Worm (Caenorhabditis elegans) whole organism, L4 larva: ENCODE results near the gene C05E4.15.
A peak's percentile ranks its signal among the peaks of the same experiment; 100 is the strongest.

Experiments
- D1046.2 ChIP-seq: fragments of 200-800 bp; sonication (Bioruptor generic); IDR thresholded peaks from 2 replicates; pipeline ENCODE4 v1.3.6; 2022; ENCODE audit warnings: missing genetic modification characterization, missing compliant biosample characterization
- F44E2.7 ChIP-seq: fragments of 200-800 bp; sonication (Bioruptor generic); IDR thresholded peaks from 2 replicates; pipeline ENCODE4 v2.1.2; 2022; ENCODE audit warnings: missing genetic modification characterization, missing compliant biosample characterization
- F49E8.2 ChIP-seq: sonication (generic microtip); optimal IDR thresholded peaks from 2 replicates; lab custom pipeline; 2016; ENCODE audit warnings: missing compliant biosample characterization, mild to moderate bottlenecking, missing genetic modification characterization, borderline replicate concordance
- Y48G9A.11 ChIP-seq: fragments of 200-800 bp; sonication (Bioruptor generic); IDR thresholded peaks from 2 replicates; pipeline ENCODE4 v1.3.6; 2022; ENCODE audit warnings: missing genetic modification reagents, missing genetic modification characterization, missing compliant biosample characterization
- Y5F2A.4 ChIP-seq: fragments of 200-800 bp; sonication (Bioruptor generic); optimal IDR thresholded peaks from 2 replicates; lab custom pipeline; 2018; ENCODE audit warnings: mild to moderate bottlenecking, missing genetic modification characterization, missing compliant biosample characterization
- Y75B8A.6 ChIP-seq: fragments of 200-800 bp; sonication (Bioruptor generic); IDR thresholded peaks from 2 replicates; pipeline ENCODE4 v1.3.6; 2022; ENCODE audit warnings: missing genetic modification reagents, missing genetic modification characterization, missing compliant biosample characterization
- ZK337.2 ChIP-seq: fragments of 200-800 bp; sonication (Bioruptor generic); IDR thresholded peaks from 2 replicates; pipeline ENCODE4 v1.3.6; 2022; ENCODE audit warnings: missing genetic modification reagents, missing genetic modification characterization, missing compliant biosample characterization
- aha-1 ChIP-seq: fragments of 150-350 bp; peaks from one replicate; lab custom pipeline; 2014; ENCODE audit warnings: missing biosample characterization, missing genetic modification characterization
- aly-2 ChIP-seq: sonication (generic microtip); optimal IDR thresholded peaks from 2 replicates; lab custom pipeline; 2018; ENCODE audit warnings: missing biosample characterization, missing genetic modification characterization
- ama-1 ChIP-seq: fragments of 150-350 bp; optimal IDR thresholded peaks from 2 replicates; lab custom pipeline; 2014; ENCODE audit warnings: inconsistent platforms, mixed read lengths
- ceh-20 ChIP-seq: fragments of 200-800 bp; sonication (Bioruptor generic); IDR thresholded peaks from 2 replicates; pipeline ENCODE4 v1.3.6; 2022; ENCODE audit warnings: missing genetic modification reagents, missing genetic modification characterization, missing compliant biosample characterization
- ceh-44 ChIP-seq: fragments of 200-800 bp; sonication (Bioruptor generic); IDR thresholded peaks from 2 replicates; pipeline ENCODE4 v1.3.6; 2022; ENCODE audit warnings: missing genetic modification reagents, missing genetic modification characterization, missing compliant biosample characterization
- ceh-62 ChIP-seq: sonication (generic microtip); optimal IDR thresholded peaks from 2 replicates; lab custom pipeline; 2017; ENCODE audit warnings: missing biosample characterization, missing genetic modification characterization
- ces-1 ChIP-seq: fragments of 150-350 bp; sonication (generic microtip); optimal IDR thresholded peaks from 4 replicates; lab custom pipeline; 2014; ENCODE audit warnings: missing biosample characterization, missing genetic modification reagents, missing genetic modification characterization
- ctbp-1 ChIP-seq: fragments of 200-800 bp; sonication (Bioruptor generic); IDR thresholded peaks from 2 replicates; pipeline ENCODE4 v1.3.6; 2022; ENCODE audit warnings: missing genetic modification reagents, missing genetic modification characterization, missing compliant biosample characterization
- daf-12 ChIP-seq: fragments of 150-350 bp; optimal IDR thresholded peaks from 2 replicates; lab custom pipeline; 2014; ENCODE audit warnings: missing biosample characterization, missing genetic modification reagents, missing genetic modification characterization
- daf-19 ChIP-seq: fragments of 200-800 bp; sonication (Bioruptor generic); conservative IDR thresholded peaks from 2 replicates; pipeline ENCODE4 v1.3.6; 2022; ENCODE audit warnings: missing genetic modification characterization, missing compliant biosample characterization
- daf-8 ChIP-seq: fragments of 200-800 bp; sonication (Bioruptor generic); IDR thresholded peaks from 2 replicates; pipeline ENCODE4 v1.3.6; 2022; ENCODE audit warnings: missing genetic modification characterization, missing compliant biosample characterization
- dmd-6 ChIP-seq: fragments of 200-800 bp; sonication (Bioruptor generic); IDR thresholded peaks from 2 replicates; pipeline ENCODE4 v1.3.6; 2022; ENCODE audit warnings: missing genetic modification reagents, missing genetic modification characterization, missing compliant biosample characterization
- dve-1 ChIP-seq: sonication (generic microtip); optimal IDR thresholded peaks from 2 replicates; lab custom pipeline; 2017; ENCODE audit warnings: antibody characterized with exemption, mild to moderate bottlenecking, missing genetic modification characterization, missing compliant biosample characterization; ENCODE audit not compliant: insufficient read depth
- egl-27 ChIP-seq: sonication (generic microtip); optimal IDR thresholded peaks from 3 replicates; lab custom pipeline; 2017; ENCODE audit warnings: missing biosample characterization, missing genetic modification reagents, missing genetic modification characterization
- egl-43 ChIP-seq: fragments of 200-800 bp; sonication (Bioruptor generic); IDR thresholded peaks from 2 replicates; pipeline ENCODE4 v1.3.6; 2022; ENCODE audit warnings: missing genetic modification reagents, missing genetic modification characterization, missing compliant biosample characterization
- fos-1 ChIP-seq: fragments of 150-350 bp; optimal IDR thresholded peaks from 2 replicates; lab custom pipeline; 2014; ENCODE audit warnings: missing biosample characterization, missing genetic modification characterization
- jun-1 ChIP-seq: fragments of 150-350 bp; optimal IDR thresholded peaks from 2 replicates; lab custom pipeline; 2014; ENCODE audit warnings: missing biosample characterization, missing genetic modification reagents, missing genetic modification characterization
- lin-13 ChIP-seq: fragments of 150-350 bp; optimal IDR thresholded peaks from 2 replicates; lab custom pipeline; 2014; ENCODE audit warnings: missing biosample characterization, missing genetic modification reagents, missing genetic modification characterization
- lin-29 ChIP-seq: fragments of 200-800 bp; sonication (Bioruptor generic); IDR thresholded peaks from 2 replicates; pipeline ENCODE4 v1.3.6; 2022; ENCODE audit warnings: missing genetic modification reagents, missing genetic modification characterization, missing compliant biosample characterization
- lin-39 ChIP-seq: fragments of 150-350 bp; optimal IDR thresholded peaks from 2 replicates; lab custom pipeline; 2014; ENCODE audit warnings: missing biosample characterization, missing genetic modification reagents, missing genetic modification characterization
- madf-9 ChIP-seq: fragments of 200-800 bp; sonication (Bioruptor generic); conservative IDR thresholded peaks from 2 replicates; pipeline ENCODE4 v1.3.6; 2022; ENCODE audit warnings: missing genetic modification reagents, missing genetic modification characterization, missing compliant biosample characterization
- mdt-29 ChIP-seq: fragments of 200-800 bp; sonication (Bioruptor generic); IDR thresholded peaks from 2 replicates; pipeline ENCODE4 v1.3.6; 2022; ENCODE audit warnings: missing genetic modification reagents, missing genetic modification characterization, missing compliant biosample characterization
- mep-1 ChIP-seq: fragments of 150-350 bp; sonication (generic microtip); optimal IDR thresholded peaks from 3 replicates; lab custom pipeline; 2014; ENCODE audit warnings: missing biosample characterization, missing genetic modification characterization
- nhr-10 ChIP-seq: fragments of 150-350 bp; optimal IDR thresholded peaks from 2 replicates; lab custom pipeline; 2014; ENCODE audit warnings: missing biosample characterization, missing genetic modification characterization
- nhr-102 ChIP-seq: sonication (generic microtip); optimal IDR thresholded peaks from 2 replicates; lab custom pipeline; 2016; ENCODE audit warnings: mild to moderate bottlenecking, missing genetic modification characterization, moderate library complexity, missing compliant biosample characterization
- nhr-11 ChIP-seq: fragments of 150-350 bp; optimal IDR thresholded peaks from 2 replicates; lab custom pipeline; 2014; ENCODE audit warnings: missing biosample characterization, missing genetic modification characterization
- nhr-111 ChIP-seq: fragments of 200-800 bp; sonication (Bioruptor generic); optimal IDR thresholded peaks from 2 replicates; lab custom pipeline; 2018; ENCODE audit warnings: mild to moderate bottlenecking, missing genetic modification characterization, missing compliant biosample characterization
- nhr-237 ChIP-seq: sonication (generic microtip); optimal IDR thresholded peaks from 2 replicates; lab custom pipeline; 2017; ENCODE audit warnings: missing biosample characterization, missing genetic modification characterization
- nhr-25 ChIP-seq: sonication (generic microtip); optimal IDR thresholded peaks from 2 replicates; lab custom pipeline; 2017; ENCODE audit warnings: missing genetic modification characterization, mild to moderate bottlenecking, missing compliant biosample characterization, antibody characterized with exemption, moderate library complexity, borderline replicate concordance; ENCODE audit not compliant: insufficient read depth
- nhr-28 ChIP-seq: fragments of 150-350 bp; optimal IDR thresholded peaks from 2 replicates; lab custom pipeline; 2014; ENCODE audit warnings: missing biosample characterization, missing genetic modification characterization
- nhr-41 ChIP-seq: fragments of 200-800 bp; sonication (Bioruptor generic); IDR thresholded peaks from 2 replicates; pipeline ENCODE4 v1.3.6; 2022; ENCODE audit warnings: missing genetic modification reagents, missing genetic modification characterization, missing compliant biosample characterization
- nhr-48 ChIP-seq: sonication (generic microtip); optimal IDR thresholded peaks from 2 replicates; lab custom pipeline; 2016; ENCODE audit warnings: mild to moderate bottlenecking, missing genetic modification characterization, missing compliant biosample characterization
- nhr-76 ChIP-seq: fragments of 150-350 bp; optimal IDR thresholded peaks from 2 replicates; lab custom pipeline; 2014; ENCODE audit warnings: missing biosample characterization, missing genetic modification characterization
- saeg-2 ChIP-seq: fragments of 200-800 bp; sonication (Bioruptor generic); IDR thresholded peaks from 2 replicates; pipeline ENCODE4 v1.3.6; 2022; ENCODE audit warnings: missing genetic modification reagents, missing genetic modification characterization, missing compliant biosample characterization
- skn-1 ChIP-seq: fragments of 150-350 bp; optimal IDR thresholded peaks from 2 replicates; lab custom pipeline; 2014; ENCODE audit warnings: missing biosample characterization, missing genetic modification characterization
- snpc-1.2 ChIP-seq: fragments of 200-800 bp; sonication (Bioruptor generic); IDR thresholded peaks from 2 replicates; pipeline ENCODE4 v1.3.6; 2022; ENCODE audit warnings: missing genetic modification reagents, missing genetic modification characterization, missing compliant biosample characterization
- spr-1 ChIP-seq: sonication (generic microtip); optimal IDR thresholded peaks from 2 replicates; lab custom pipeline; 2016; ENCODE audit warnings: mild to moderate bottlenecking, missing genetic modification characterization, missing compliant biosample characterization
- tag-97 ChIP-seq: fragments of 200-800 bp; sonication (Bioruptor generic); IDR thresholded peaks from 2 replicates; pipeline ENCODE4 v1.3.6; 2022; ENCODE audit warnings: missing genetic modification characterization, missing compliant biosample characterization
- unc-130 ChIP-seq: sonication (generic microtip); optimal IDR thresholded peaks from 2 replicates; lab custom pipeline; 2016; ENCODE audit warnings: missing genetic modification reagents, missing genetic modification characterization, missing compliant biosample characterization
- unc-62 ChIP-seq, 3 experiments: fragments of 150-350 bp in 1 of 3; sonication (generic microtip); optimal IDR thresholded peaks in 2 of 3; peaks in 1 of 3; 1 replicate in 1 of 3; 2 replicates in 2 of 3; lab custom pipeline; 2014 to 2017; ENCODE audit warnings: missing biosample characterization in 3 of 3, missing genetic modification characterization in 3 of 3, missing genetic modification reagents in 3 of 3, missing genotype in 1 of 3
- vab-7 ChIP-seq: fragments of 200-800 bp; sonication (Bioruptor generic); IDR thresholded peaks from 2 replicates; pipeline ENCODE4 v1.3.6; 2022; ENCODE audit warnings: missing genetic modification reagents, missing genetic modification characterization, missing compliant biosample characterization
- zfp-3 ChIP-seq: fragments of 200-800 bp; sonication (Bioruptor generic); conservative IDR thresholded peaks from 2 replicates; pipeline ENCODE4 v1.3.6; 2022; ENCODE audit warnings: missing genetic modification reagents, missing genetic modification characterization, missing compliant biosample characterization
- zip-11 ChIP-seq: fragments of 200-800 bp; sonication (Bioruptor generic); IDR thresholded peaks from 2 replicates; pipeline ENCODE4 v1.3.6; 2022; ENCODE audit warnings: missing genetic modification characterization, missing compliant biosample characterization
- zip-2 ChIP-seq: fragments of 150-350 bp; optimal IDR thresholded peaks from 2 replicates; lab custom pipeline; 2014; ENCODE audit warnings: missing biosample characterization, missing genetic modification characterization
- ztf-11 ChIP-seq: fragments of 150-350 bp; optimal IDR thresholded peaks from 2 replicates; lab custom pipeline; 2014; ENCODE audit warnings: missing biosample characterization, missing genetic modification characterization

C05E4.15 gene

DNA sequence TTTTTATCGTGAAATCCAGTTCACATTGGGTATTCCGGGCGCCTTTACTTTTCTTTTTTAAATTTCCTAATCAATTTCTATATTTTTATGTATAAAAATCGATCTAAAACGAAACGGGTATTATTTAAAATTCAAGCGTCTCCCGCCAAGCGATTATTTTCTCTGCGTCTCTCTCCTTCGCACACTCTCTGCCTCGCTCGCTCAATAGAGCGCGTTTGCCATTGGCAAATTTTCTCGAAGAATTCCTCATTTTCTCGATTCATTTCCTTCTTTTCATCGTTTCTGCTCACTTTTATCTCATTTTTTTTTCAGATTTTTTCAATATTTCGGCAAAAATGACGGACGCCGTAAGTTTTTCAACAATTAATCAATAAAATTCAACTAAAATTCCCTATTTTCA lies 12.1 kb upstream of the C05E4.15 start, which contains the start of gene sti-1:
TSS of gene sti-1 (plus strand) at position 263 of the 400 bp plus-strand sequence.
- TF ChIP-seq nhr-10 (tag; lab: Kevin White, UChicago) (no peak), Y75B8A.6 (GFP tag; lab: Robert Waterston, UW) (no peak), dve-1 (tag; lab: Kevin White, UChicago) (peak; percentile 81), F44E2.7 (no peak), F49E8.2 (tag; lab: Kevin White, UChicago) (peak; percentile 26), lin-13 (GFP tag; lab: Kevin White, UChicago) (peak; percentile 70), ceh-44 (GFP tag; lab: Robert Waterston, UW) (no peak), saeg-2 (GFP tag; lab: Robert Waterston, UW) (no peak), zip-2 (no peak), ceh-62 (tag; lab: Kevin White, UChicago) (no peak), nhr-28 (tag; lab: Kevin White, UChicago) (peak; percentile 83), zfp-3 (0 out of 2 replicates have a peak, but pooled peaks have one; percentile 47), zip-11 (no peak), daf-8 (GFP tag; lab: Robert Waterston, UW) (no peak), nhr-102 (tag; lab: Kevin White, UChicago) (peak; percentile 60), vab-7 (GFP tag; lab: Robert Waterston, UW) (no peak), ctbp-1 (GFP tag; lab: Robert Waterston, UW) (no peak), ama-1 (lab: Kevin White, UChicago) (no peak), unc-62 (GFP tag; optimal IDR thresholded peaks at IDR 0.05 in 1 of 2; lab: Kevin White, UChicago) (no peak), unc-62 (tag; optimal IDR thresholded peaks at IDR 0.05; lab: Kevin White, UChicago) (no peak), nhr-41 (no peak), daf-12 (tag; lab: Kevin White, UChicago) (no peak), ceh-20 (peak; percentile 55; the same call in 1 of the 2 replicates), D1046.2 (no peak), Y5F2A.4 (no peak), nhr-111 (no peak), aha-1 (tag; lab: Kevin White, UChicago) (peak; percentile 88), aly-2 (tag; lab: Kevin White, UChicago) (no peak), egl-27 (no peak), unc-130 (GFP tag; lab: Kevin White, UChicago) (no peak), ztf-11 (no peak), egl-43 (GFP tag; lab: Robert Waterston, UW) (no peak), skn-1 (tag; lab: Kevin White, UChicago) (no peak), nhr-237 (tag; lab: Kevin White, UChicago) (no peak), daf-19 (GFP tag; lab: Robert Waterston, UW) (no peak), lin-39 (no peak), jun-1 (peak; percentile 32), tag-97 (no peak), Y48G9A.11 (GFP tag; lab: Robert Waterston, UW) (no peak), lin-29 (GFP tag; lab: Robert Waterston, UW) (no peak), fos-1 (no peak), ces-1 (GFP tag; lab: Kevin White, UChicago) (no peak), spr-1 (tag; lab: Kevin White, UChicago) (peak; percentile 15), madf-9 (GFP tag; lab: Robert Waterston, UW) (no peak), nhr-25 (tag; lab: Kevin White, UChicago) (peak; percentile 69), dmd-6 (GFP tag; lab: Robert Waterston, UW) (peak; percentile 30; the same call in 1 of the 2 replicates), mdt-29 (GFP tag; lab: Robert Waterston, UW) (no peak), snpc-1.2 (GFP tag; lab: Robert Waterston, UW) (no peak), nhr-76 (tag; lab: Kevin White, UChicago) (no peak), ZK337.2 (GFP tag; lab: Robert Waterston, UW) (no peak), nhr-48 (tag; lab: Kevin White, UChicago) (no peak), mep-1 (tag; lab: Kevin White, UChicago) (peak; percentile 80), nhr-11 (tag; lab: Kevin White, UChicago) (peak; percentile 66)
